Worm (Caenorhabditis elegans): ENCODE results near the gene srd-68.

DNA sequence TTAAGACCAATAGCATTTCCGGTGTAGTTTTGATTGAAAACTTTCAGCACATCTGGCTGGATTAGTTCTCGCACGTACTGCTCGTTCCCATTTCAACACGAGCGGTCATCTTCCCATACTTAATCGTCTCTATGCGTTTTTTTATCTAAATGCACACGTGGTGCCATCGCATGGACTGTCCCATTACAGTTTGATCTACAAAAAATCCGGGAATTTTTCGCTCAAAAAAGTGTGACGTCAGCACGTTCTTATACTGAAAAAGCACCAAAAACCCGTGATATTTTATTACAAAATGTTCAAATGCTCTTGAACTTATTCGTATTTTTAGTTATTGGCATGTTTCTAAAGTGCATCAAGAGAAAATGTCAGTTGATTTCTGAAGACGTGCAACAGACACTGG is 19.3 kb upstream of the srd-68 start, which contains the start of gene Y102A5C.4:
- TF ChIP-seq ztf-1 (GFP tag; conservative IDR thresholded peaks at IDR 0.05): no peak
- TF ChIP-seq unc-39 (tag; optimal IDR thresholded peaks at IDR 0.05): no peak
- TF ChIP-seq mdl-1 (tag; optimal IDR thresholded peaks at IDR 0.05): no peak
- no peak for TF ChIP-seq blmp-1 (tag; optimal IDR thresholded peaks at IDR 0.05; ENCODE audit: insufficient read depth)
- TF ChIP-seq unc-55 (GFP tag; optimal IDR thresholded peaks at IDR 0.05): no peak
- TF ChIP-seq aly-2 (tag; optimal IDR thresholded peaks at IDR 0.05): no peak

All from whole organism, L2 larva.